Worm (Caenorhabditis elegans) whole organism, L3 larva: ENCODE measurements around the gene set-15.

Experiments used
- ZK546.5 ChIP-seq: sonication (generic microtip); optimal IDR thresholded peaks from 2 replicates; lab custom pipeline; 2017; ENCODE audit warnings: missing biosample characterization, missing genetic modification characterization
- ama-1 ChIP-seq: fragments of 150-350 bp; optimal IDR thresholded peaks from 2 replicates; lab custom pipeline; 2018
- ceh-9 ChIP-seq: sonication (generic microtip); optimal IDR thresholded peaks from 2 replicates; lab custom pipeline; 2018; ENCODE audit warnings: missing biosample characterization, missing genetic modification characterization
- egl-27 ChIP-seq: sonication (generic microtip); optimal IDR thresholded peaks from 4 replicates; lab custom pipeline; 2017; ENCODE audit warnings: missing biosample characterization, missing genetic modification reagents, missing genetic modification characterization
- elt-2 ChIP-seq: sonication (generic microtip); optimal IDR thresholded peaks from 2 replicates; lab custom pipeline; 2016; ENCODE audit warnings: missing genetic modification reagents, mild to moderate bottlenecking, missing genetic modification characterization, missing compliant biosample characterization
- elt-3 ChIP-seq, 3 experiments: fragments of 150-350 bp in 1 of 3; sonication (generic microtip) in 2 of 3; optimal IDR thresholded peaks; 2 replicates in 2 of 3; 4 replicates in 1 of 3; lab custom pipeline; 2014 to 2017; ENCODE audit warnings: missing biosample characterization in 3 of 3, missing genetic modification characterization in 3 of 3
- fos-1 ChIP-seq: fragments of 150-350 bp; optimal IDR thresholded peaks from 2 replicates; lab custom pipeline; 2014; ENCODE audit warnings: missing biosample characterization, missing genetic modification characterization
- lin-39 ChIP-seq: fragments of 150-350 bp; optimal IDR thresholded peaks from 2 replicates; lab custom pipeline; 2018; ENCODE audit warnings: missing biosample characterization, missing genetic modification reagents, missing genetic modification characterization
- mml-1 ChIP-seq: fragments of 150-350 bp; sonication (generic microtip); optimal IDR thresholded peaks from 3 replicates; lab custom pipeline; 2014; ENCODE audit warnings: missing biosample characterization, missing genetic modification characterization
- nhr-237 ChIP-seq: fragments of 150-350 bp; optimal IDR thresholded peaks from 2 replicates; lab custom pipeline; 2014; ENCODE audit warnings: missing biosample characterization, missing genetic modification characterization
- nhr-28 ChIP-seq: fragments of 150-350 bp; optimal IDR thresholded peaks from 2 replicates; lab custom pipeline; 2014; ENCODE audit warnings: missing biosample characterization, missing genetic modification characterization
- skn-1 ChIP-seq: fragments of 150-350 bp; optimal IDR thresholded peaks from 2 replicates; lab custom pipeline; 2014; ENCODE audit warnings: missing biosample characterization, missing genetic modification characterization
- unc-62 ChIP-seq: fragments of 150-350 bp; sonication (generic microtip); optimal IDR thresholded peaks from 4 replicates; lab custom pipeline; 2014; ENCODE audit warnings: missing biosample characterization, missing genetic modification reagents, missing genetic modification characterization
- ztf-11 ChIP-seq: fragments of 150-350 bp; optimal IDR thresholded peaks from 2 replicates; lab custom pipeline; 2014; ENCODE audit warnings: missing biosample characterization, missing genetic modification characterization

ce11 chrIV:4829641-4830040 lies 49.6 kb upstream of the set-15 start:
- TF ChIP-seq mml-1 (tag; lab: Kevin White, UChicago) (no peak), ama-1 (lab: Kevin White, UChicago) (no peak), nhr-28 (tag; lab: Kevin White, UChicago) (no peak), nhr-237 (tag; lab: Kevin White, UChicago) (no peak), lin-39 (no peak), elt-2 (no peak), ztf-11 (no peak), egl-27 (tag; lab: Kevin White, UChicago) (no peak), skn-1 (tag; lab: Kevin White, UChicago) (no peak), unc-62 (no peak), ZK546.5 (tag; lab: Kevin White, UChicago) (no peak), fos-1 (tag; lab: Kevin White, UChicago) (no peak), elt-3 (tag; optimal IDR thresholded peaks at IDR 0.05; lab: Kevin White, UChicago) (no peak), ceh-9 (tag; lab: Kevin White, UChicago) (no peak)
